Fruit fly (Drosophila melanogaster) whole organism, embryonic: Measurements from ENCODE around the gene fend.

Experiments used
- Blimp-1 ChIP-seq: fragments of 200-800 bp; sonication (Bioruptor generic); optimal IDR thresholded peaks from 3 replicates; lab custom pipeline; 2018; ENCODE audit warnings: missing biosample characterization, missing genetic modification characterization, mild to moderate bottlenecking, moderate library complexity, missing genetic modification reagents
- CG10147 ChIP-seq: fragments of 200-800 bp; sonication (Bioruptor generic); optimal IDR thresholded peaks from 2 replicates; lab custom pipeline; 2019; ENCODE audit warnings: missing biosample characterization, mild to moderate bottlenecking, missing genetic modification characterization, moderate library complexity
- CG10431 ChIP-seq: fragments of 200-800 bp; sonication (Bioruptor generic); optimal IDR thresholded peaks from 3 replicates; lab custom pipeline; 2018; ENCODE audit warnings: missing biosample characterization, mild to moderate bottlenecking, missing genetic modification characterization
- CG11398 ChIP-seq: fragments of 200-800 bp; sonication (Bioruptor generic); optimal IDR thresholded peaks from 2 replicates; lab custom pipeline; 2016; ENCODE audit warnings: missing biosample characterization, missing genetic modification characterization
- CG12155 ChIP-seq: fragments of 200-800 bp; sonication (Bioruptor generic); optimal IDR thresholded peaks from 3 replicates; lab custom pipeline; 2016; ENCODE audit warnings: missing biosample characterization, missing genetic modification characterization
- CG13123 ChIP-seq: fragments of 200-800 bp; sonication (Bioruptor generic); optimal IDR thresholded peaks from 2 replicates; lab custom pipeline; 2016; ENCODE audit warnings: missing biosample characterization, missing genetic modification characterization
- CG14050 ChIP-seq: fragments of 200-800 bp; sonication (Bioruptor generic); IDR thresholded peaks from 3 replicates; pipeline ENCODE4 v1.3.6; 2022; ENCODE audit warnings: missing biosample characterization, missing genetic modification characterization
- CG14667 ChIP-seq: fragments of 200-800 bp; sonication (Bioruptor generic); IDR thresholded peaks from 2 replicates; pipeline ENCODE4 v1.3.6; 2022; ENCODE audit warnings: missing biosample characterization, missing genetic modification characterization
- CG17612 ChIP-seq: fragments of 200-800 bp; sonication (Bioruptor generic); IDR thresholded peaks from 2 replicates; pipeline ENCODE4 v1.3.6; 2022; ENCODE audit warnings: missing biosample characterization, missing genetic modification characterization
- CG3995 ChIP-seq: fragments of 200-800 bp; sonication (Bioruptor generic); optimal IDR thresholded peaks from 3 replicates; lab custom pipeline; 2016; ENCODE audit warnings: missing biosample characterization, missing genetic modification characterization
- CG4328 ChIP-seq: fragments of 200-800 bp; sonication (Bioruptor generic); optimal IDR thresholded peaks from 3 replicates; lab custom pipeline; 2017; ENCODE audit warnings: missing biosample characterization, missing genetic modification reagents, missing genetic modification characterization
- CG43689 ChIP-seq: fragments of 200-800 bp; sonication (Bioruptor generic); IDR thresholded peaks from 2 replicates; pipeline ENCODE4 v1.3.6; 2022; ENCODE audit warnings: missing biosample characterization, missing genetic modification characterization
- CG4730 ChIP-seq: fragments of 200-800 bp; sonication (Bioruptor generic); IDR thresholded peaks from 2 replicates; pipeline ENCODE4 v1.3.6; 2022; ENCODE audit warnings: missing biosample characterization, missing genetic modification characterization
- CG6791 ChIP-seq: fragments of 200-800 bp; sonication (Bioruptor generic); IDR thresholded peaks from 3 replicates; pipeline ENCODE4 v1.3.6; 2022; ENCODE audit warnings: missing biosample characterization, missing genetic modification characterization; ENCODE audit not compliant: partially characterized antibody
- CG7839 ChIP-seq: fragments of 200-800 bp; sonication (Bioruptor generic); optimal IDR thresholded peaks from 3 replicates; lab custom pipeline; 2018; ENCODE audit warnings: missing biosample characterization, mild to moderate bottlenecking, missing genetic modification characterization, moderate library complexity
- CG8765 ChIP-seq: fragments of 200-800 bp; sonication (Bioruptor generic); IDR thresholded peaks from 2 replicates; pipeline ENCODE4 v1.3.6; 2022; ENCODE audit warnings: missing biosample characterization, missing genetic modification characterization
- CG9932 ChIP-seq: fragments of 200-800 bp; sonication (Bioruptor generic); IDR thresholded peaks from 2 replicates; pipeline ENCODE4 v1.3.6; 2022; ENCODE audit warnings: missing biosample characterization, missing genetic modification characterization
- CTCF ChIP-seq: fragments of 200-800 bp; sonication (Bioruptor generic); optimal IDR thresholded peaks from 2 replicates; lab custom pipeline; 2017; ENCODE audit warnings: missing biosample characterization, mild to moderate bottlenecking, missing genetic modification characterization, moderate library complexity
- CrebB ChIP-seq: fragments of 200-800 bp; sonication (Bioruptor generic); optimal IDR thresholded peaks from 3 replicates; lab custom pipeline; 2018; ENCODE audit warnings: missing biosample characterization, mild to moderate bottlenecking, missing genetic modification characterization
- D ChIP-seq, 2 experiments: fragments of 200-800 bp in 1 of 2; fragments of >200 bp in 1 of 2; sonication (Bioruptor generic) in 1 of 2; optimal IDR thresholded peaks; 2 replicates in 1 of 2; 3 replicates in 1 of 2; lab custom pipeline; 2017; ENCODE audit warnings: mild to moderate bottlenecking in 1 of 2, missing biosample characterization in 1 of 2, missing genetic modification characterization in 1 of 2, missing genetic modification reagents in 1 of 2
- Neu2 ChIP-seq: fragments of 200-800 bp; sonication (Bioruptor generic); optimal IDR thresholded peaks from 3 replicates; lab custom pipeline; 2016; ENCODE audit warnings: missing biosample characterization, missing genetic modification characterization, borderline replicate concordance
- Sin3A ChIP-seq: fragments of >200 bp; optimal IDR thresholded peaks from 2 replicates; lab custom pipeline; 2018
- Taf1 ChIP-seq: fragments of 200-800 bp; sonication (Bioruptor generic); IDR thresholded peaks from 2 replicates; pipeline ENCODE4 v1.3.6; 2022; ENCODE audit warnings: missing biosample characterization, missing genetic modification characterization
- Trl ChIP-seq, 3 experiments: fragments of >200 bp in 2 of 3; fragments of 200-800 bp in 1 of 3; sonication (Bioruptor generic) in 1 of 3; optimal IDR thresholded peaks; 2 replicates in 1 of 3; 3 replicates in 2 of 3; lab custom pipeline; 2016 to 2017; ENCODE audit warnings: missing biosample characterization in 1 of 3, missing genetic modification characterization in 1 of 3
- ara ChIP-seq: fragments of 200-800 bp; sonication (Bioruptor generic); IDR thresholded peaks from 2 replicates; pipeline ENCODE4 v1.3.6; 2022; ENCODE audit warnings: missing biosample characterization, missing genetic modification characterization
- dimm ChIP-seq: fragments of 200-800 bp; sonication (Bioruptor generic); IDR thresholded peaks from 2 replicates; pipeline ENCODE4 v1.3.6; 2022; ENCODE audit warnings: missing biosample characterization, missing genetic modification characterization
- hb ChIP-seq: fragments of 200-800 bp; sonication (Bioruptor generic); IDR thresholded peaks from 3 replicates; pipeline ENCODE4 v1.3.6; 2022; ENCODE audit warnings: missing biosample characterization, missing genetic modification characterization; ENCODE audit not compliant: partially characterized antibody
- klu ChIP-seq: fragments of 200-800 bp; sonication (Bioruptor generic); IDR thresholded peaks from 2 replicates; pipeline ENCODE4 v1.3.6; 2022; ENCODE audit warnings: missing biosample characterization, missing genetic modification characterization
- luna ChIP-seq: fragments of 200-800 bp; sonication (Bioruptor generic); optimal IDR thresholded peaks from 2 replicates; lab custom pipeline; 2016; ENCODE audit warnings: missing biosample characterization, missing genetic modification characterization
- mirr ChIP-seq: fragments of 200-800 bp; sonication (Bioruptor generic); optimal IDR thresholded peaks from 3 replicates; lab custom pipeline; 2018; ENCODE audit warnings: missing biosample characterization, mild to moderate bottlenecking, missing genetic modification characterization
- nerfin-2 ChIP-seq: fragments of 200-800 bp; sonication (Bioruptor generic); IDR thresholded peaks from 2 replicates; pipeline ENCODE4 v1.3.6; 2022; ENCODE audit warnings: missing biosample characterization, missing genetic modification characterization; ENCODE audit not compliant: partially characterized antibody
- nom ChIP-seq: fragments of 200-800 bp; sonication (Bioruptor generic); optimal IDR thresholded peaks from 2 replicates; lab custom pipeline; 2017; ENCODE audit warnings: missing biosample characterization, missing genetic modification characterization, mild to moderate bottlenecking, moderate library complexity, missing genetic modification reagents
- odd ChIP-seq: fragments of 200-800 bp; sonication (Bioruptor generic); optimal IDR thresholded peaks from 2 replicates; lab custom pipeline; 2017; ENCODE audit warnings: missing biosample characterization, mild to moderate bottlenecking, missing genetic modification characterization
- onecut ChIP-seq: fragments of 200-800 bp; sonication (Bioruptor generic); IDR thresholded peaks from 2 replicates; pipeline ENCODE4 v1.3.6; 2022; ENCODE audit warnings: missing biosample characterization, missing genetic modification characterization
- phol ChIP-seq: fragments of 200-800 bp; sonication (Bioruptor generic); optimal IDR thresholded peaks from 3 replicates; lab custom pipeline; 2018; ENCODE audit warnings: missing biosample characterization, mild to moderate bottlenecking, missing genetic modification characterization, moderate library complexity
- repo ChIP-seq: fragments of 200-800 bp; sonication (Bioruptor generic); optimal IDR thresholded peaks from 2 replicates; lab custom pipeline; 2016; ENCODE audit warnings: missing biosample characterization, missing genetic modification characterization
- ssp ChIP-seq: fragments of 200-800 bp; sonication (Bioruptor generic); IDR thresholded peaks from 2 replicates; pipeline ENCODE4 v1.3.6; 2022; ENCODE audit warnings: missing biosample characterization, missing genetic modification characterization
- stc ChIP-seq: fragments of 200-800 bp; sonication (Bioruptor generic); IDR thresholded peaks from 2 replicates; pipeline ENCODE4 v1.3.6; 2022; ENCODE audit warnings: missing biosample characterization, missing genetic modification characterization
- sug ChIP-seq: fragments of 200-800 bp; optimal IDR thresholded peaks from 2 replicates; lab custom pipeline; 2019; ENCODE audit warnings: missing biosample characterization, mild to moderate bottlenecking, missing genetic modification characterization, moderate library complexity
- ttk ChIP-seq: fragments of 200-800 bp; sonication (Bioruptor generic); IDR thresholded peaks from 2 replicates; pipeline ENCODE4 v2.1.2; 2022; ENCODE audit warnings: missing biosample characterization, missing genetic modification characterization
- twi ChIP-seq: fragments of 200-800 bp; optimal IDR thresholded peaks from 2 replicates; lab custom pipeline; 2019; ENCODE audit warnings: missing biosample characterization, mild to moderate bottlenecking, missing genetic modification characterization, moderate library complexity
- wdn ChIP-seq: fragments of 200-800 bp; sonication (Bioruptor generic); IDR thresholded peaks from 2 replicates; pipeline ENCODE4 v1.3.6; 2022; ENCODE audit warnings: missing biosample characterization, missing genetic modification characterization

The fend gene

DNA sequence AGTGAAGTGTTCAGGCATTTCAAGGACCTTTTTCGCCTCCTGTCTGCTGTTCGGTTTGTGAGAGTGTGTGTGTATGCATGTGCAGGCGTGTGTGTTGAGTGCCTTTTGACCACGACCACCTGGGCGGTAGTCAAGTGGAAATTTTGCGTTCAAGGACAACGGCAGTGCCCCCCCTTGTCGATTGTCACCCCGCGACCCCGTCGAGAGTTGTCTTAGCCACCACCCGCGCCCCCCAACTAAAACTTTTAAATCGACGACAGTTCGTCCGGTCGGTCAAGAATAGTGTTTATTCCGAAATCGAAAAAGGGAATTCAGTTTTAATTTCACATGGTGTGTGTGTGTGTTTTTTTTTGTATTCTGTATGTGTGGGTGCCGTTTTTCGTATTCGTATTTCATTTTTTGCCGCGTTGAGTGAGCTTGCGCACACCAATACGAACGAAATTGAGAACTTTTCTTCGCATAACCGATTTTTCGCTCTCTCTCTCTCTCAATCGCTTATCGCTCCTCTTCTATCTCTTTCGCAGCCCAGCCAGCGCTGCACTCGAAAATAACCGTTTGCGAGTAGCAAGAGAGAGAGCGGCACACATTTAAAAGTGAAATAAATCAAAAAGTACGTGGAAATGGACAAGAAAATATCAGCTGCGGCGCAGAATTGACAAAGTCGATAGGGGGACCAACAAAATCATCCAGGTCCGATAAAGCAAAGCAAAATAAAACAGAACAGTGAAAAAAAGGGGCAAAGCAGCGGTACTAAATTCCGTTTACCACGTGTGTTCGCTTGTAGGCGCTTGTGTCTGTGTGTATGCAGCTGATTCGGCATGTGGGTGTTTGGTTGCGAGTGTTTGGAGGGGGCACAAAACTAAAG, 29.0 kb upstream of the fend start (continued):
- TF ChIP-seq Neu2: no peak
- TF ChIP-seq CG14050 (GFP tag; lab: Robert Waterston, UW): no peak
- TF ChIP-seq CG14667 (GFP tag; lab: Robert Waterston, UW): no peak
- TF ChIP-seq CG7839 (tag; lab: Kevin White, UChicago): no peak
- peak; percentile 20 for TF ChIP-seq twi (tag; lab: Kevin White, UChicago)
- no peak for TF ChIP-seq CG10431 (GFP tag; lab: Kevin White, UChicago)
- no peak for TF ChIP-seq ttk (GFP tag; lab: Robert Waterston, UW)
- TF ChIP-seq mirr (GFP tag; lab: Kevin White, UChicago): no peak
- TF ChIP-seq nom: peak; percentile 48
- TF ChIP-seq stc (GFP tag; lab: Robert Waterston, UW): no peak
- no peak for TF ChIP-seq CG10147 (GFP tag; lab: Kevin White, UChicago)
- no peak for TF ChIP-seq ssp
- no peak for TF ChIP-seq dimm (GFP tag; lab: Robert Waterston, UW)
- TF ChIP-seq CTCF: no peak
- no peak for TF ChIP-seq repo
- no peak for TF ChIP-seq Taf1 (GFP tag; lab: Robert Waterston, UW)
- no peak for TF ChIP-seq nerfin-2 (GFP tag; lab: Robert Waterston, UW)
- no peak for TF ChIP-seq CG9932 (GFP tag; lab: Robert Waterston, UW)
- TF ChIP-seq onecut: no peak
- no peak for TF ChIP-seq CG4328 (GFP tag; lab: Kevin White, UChicago)
- no peak for TF ChIP-seq ara (GFP tag; lab: Robert Waterston, UW)
- no peak for TF ChIP-seq luna (GFP tag; lab: Kevin White, UChicago)
- TF ChIP-seq CG12155: no peak
- no peak for TF ChIP-seq klu (GFP tag; lab: Robert Waterston, UW)
- TF ChIP-seq CG43689 (GFP tag; lab: Robert Waterston, UW): no peak
- TF ChIP-seq odd (GFP tag; lab: Kevin White, UChicago): peak; percentile 25
- no peak for TF ChIP-seq CG3995 (GFP tag; lab: Kevin White, UChicago)
- no peak for TF ChIP-seq wdn
- peak; percentile 71 for TF ChIP-seq sug
- TF ChIP-seq CG4730 (GFP tag; lab: Robert Waterston, UW): no peak
- TF ChIP-seq Trl (optimal IDR thresholded peaks at IDR 0.05; lab: Kevin White, UChicago): peak; percentile 70 to 90
- peak; percentile 30 for TF ChIP-seq Trl (GFP tag; optimal IDR thresholded peaks at IDR 0.05; lab: Kevin White, UChicago)
- TF ChIP-seq D (optimal IDR thresholded peaks at IDR 0.05; lab: Kevin White, UChicago): no peak
- no peak for TF ChIP-seq D (GFP tag; optimal IDR thresholded peaks at IDR 0.05; lab: Kevin White, UChicago)
- TF ChIP-seq CG17612 (GFP tag; lab: Robert Waterston, UW): no peak
- no peak for TF ChIP-seq CG13123 (GFP tag; lab: Kevin White, UChicago)
- no peak for TF ChIP-seq CG11398 (GFP tag; lab: Kevin White, UChicago)
- TF ChIP-seq CrebB (tag; lab: Kevin White, UChicago): no peak
- no peak for TF ChIP-seq CG6791 (GFP tag; lab: Robert Waterston, UW)
- TF ChIP-seq phol (tag; lab: Kevin White, UChicago): no peak
- no peak for TF ChIP-seq hb (GFP tag; lab: Robert Waterston, UW)
- no peak for TF ChIP-seq CG8765 (GFP tag; lab: Robert Waterston, UW)
- TF ChIP-seq Sin3A (lab: Kevin White, UChicago): no peak
- no peak for TF ChIP-seq Blimp-1 (GFP tag; lab: Kevin White, UChicago)
- TF ChIP-seq, all 482 proteins: peak for 38
